Worm (Caenorhabditis elegans) whole organism, L1 larva: Measurements from ENCODE around the gene clec-6.
A peak's percentile ranks its signal among the peaks of the same experiment; 100 is the strongest.

ENCODE experiments used
- C16A3.4 ChIP-seq: fragments of 150-350 bp; optimal IDR thresholded peaks from 2 replicates; lab custom pipeline; 2014; ENCODE audit warnings: missing biosample characterization, missing genetic modification characterization
- alr-1 ChIP-seq: fragments of 200-800 bp; sonication (Bioruptor generic); optimal IDR thresholded peaks from 2 replicates; lab custom pipeline; 2018; ENCODE audit warnings: borderline replicate concordance, mild to moderate bottlenecking, missing genetic modification characterization, missing compliant biosample characterization
- blmp-1 ChIP-seq: fragments of 150-350 bp; optimal IDR thresholded peaks from 2 replicates; lab custom pipeline; 2014; ENCODE audit warnings: missing biosample characterization, missing genetic modification characterization
- ceh-82 ChIP-seq, 3 experiments: fragments of 150-350 bp in 1 of 3; sonication (generic microtip) in 2 of 3; optimal IDR thresholded peaks; 2 replicates each; lab custom pipeline; 2014 to 2017; ENCODE audit warnings: missing biosample characterization in 3 of 3, missing genetic modification characterization in 3 of 3
- ceh-88 ChIP-seq: fragments of 200-800 bp; sonication (Bioruptor generic); IDR thresholded peaks from 2 replicates; pipeline ENCODE4 v1.3.6; 2022; ENCODE audit warnings: missing genetic modification characterization, missing compliant biosample characterization
- ceh-90 ChIP-seq: sonication (generic microtip); optimal IDR thresholded peaks from 2 replicates; lab custom pipeline; 2016; ENCODE audit warnings: missing genetic modification characterization, missing compliant biosample characterization
- dpl-1 ChIP-seq, 3 experiments: fragments of 150-350 bp in 2 of 3; sonication (generic microtip) in 1 of 3; optimal IDR thresholded peaks; 2 replicates each; lab custom pipeline; 2014 to 2017; ENCODE audit warnings: missing biosample characterization in 3 of 3, missing genetic modification characterization in 3 of 3, missing genetic modification reagents in 3 of 3
- dsc-1 ChIP-seq: sonication (generic microtip); optimal IDR thresholded peaks from 2 replicates; lab custom pipeline; 2016; ENCODE audit warnings: mild to moderate bottlenecking, missing genetic modification characterization, missing compliant biosample characterization
- efl-1 ChIP-seq, 4 experiments: fragments of 150-350 bp; optimal IDR thresholded peaks in 3 of 4; peaks in 1 of 4; 1 replicate in 1 of 4; 2 replicates in 3 of 4; lab custom pipeline; 2014; ENCODE audit warnings: missing biosample characterization in 2 of 4, missing genetic modification characterization in 2 of 4, missing genetic modification reagents in 2 of 4
- egl-13 ChIP-seq: sonication (generic microtip); optimal IDR thresholded peaks from 2 replicates; lab custom pipeline; 2016; ENCODE audit warnings: missing genotype, missing genetic modification reagents, missing genetic modification characterization, missing compliant biosample characterization
- egl-27 ChIP-seq, 2 experiments: fragments of 150-350 bp in 1 of 2; sonication (generic microtip); optimal IDR thresholded peaks; 3 replicates each; lab custom pipeline; 2017 to 2018; ENCODE audit warnings: missing biosample characterization in 2 of 2, missing genetic modification characterization in 2 of 2, missing genetic modification reagents in 2 of 2
- elt-2 ChIP-seq: sonication (generic microtip); optimal IDR thresholded peaks from 2 replicates; lab custom pipeline; 2016; ENCODE audit warnings: missing genetic modification characterization, mild to moderate bottlenecking, inconsistent platforms, missing compliant biosample characterization, missing genetic modification reagents
- elt-3 ChIP-seq, 6 experiments: fragments of 150-350 bp in 1 of 6; sonication (generic microtip); optimal IDR thresholded peaks; 2 replicates each; lab custom pipeline; 2017 to 2018; ENCODE audit warnings: missing biosample characterization in 6 of 6, missing genetic modification characterization in 6 of 6, inconsistent platforms in 1 of 6
- ets-5 ChIP-seq: fragments of 200-800 bp; sonication (Bioruptor generic); IDR thresholded peaks from 2 replicates; pipeline ENCODE4 v1.3.6; 2022; ENCODE audit warnings: missing genetic modification characterization, missing compliant biosample characterization
- fkh-4 ChIP-seq: sonication (generic microtip); optimal IDR thresholded peaks from 2 replicates; lab custom pipeline; 2016; ENCODE audit warnings: missing compliant biosample characterization, missing genetic modification characterization, borderline replicate concordance
- fkh-8 ChIP-seq: sonication (generic microtip); optimal IDR thresholded peaks from 2 replicates; lab custom pipeline; 2016; ENCODE audit warnings: mild to moderate bottlenecking, missing genetic modification characterization, missing compliant biosample characterization
- hlh-17 ChIP-seq: fragments of 200-800 bp; sonication (Bioruptor generic); optimal IDR thresholded peaks from 2 replicates; lab custom pipeline; 2018; ENCODE audit warnings: missing genetic modification characterization, mild to moderate bottlenecking, missing compliant biosample characterization, moderate library complexity, borderline replicate concordance
- hlh-4 ChIP-seq: sonication (generic microtip); optimal IDR thresholded peaks from 2 replicates; lab custom pipeline; 2016; ENCODE audit warnings: mild to moderate bottlenecking, missing genetic modification characterization, missing compliant biosample characterization
- hpl-2 ChIP-seq: fragments of 150-350 bp; optimal IDR thresholded peaks from 2 replicates; lab custom pipeline; 2014; ENCODE audit warnings: missing biosample characterization, missing genetic modification reagents, missing genetic modification characterization
- irx-1 ChIP-seq: sonication (generic microtip); optimal IDR thresholded peaks from 2 replicates; lab custom pipeline; 2016; ENCODE audit warnings: missing genetic modification characterization, missing compliant biosample characterization
- isw-1 ChIP-seq: fragments of 200-800 bp; sonication (Bioruptor generic); IDR thresholded peaks from 2 replicates; pipeline ENCODE4 v1.3.6; 2022; ENCODE audit warnings: missing genetic modification characterization, missing compliant biosample characterization
- lin-13 ChIP-seq: fragments of 150-350 bp; optimal IDR thresholded peaks from 2 replicates; lab custom pipeline; 2014; ENCODE audit warnings: missing biosample characterization, missing genetic modification reagents, missing genetic modification characterization
- lin-15B ChIP-seq: fragments of 150-350 bp; sonication (generic microtip); optimal IDR thresholded peaks from 3 replicates; lab custom pipeline; 2014; ENCODE audit warnings: missing biosample characterization, missing genetic modification characterization
- lin-35 ChIP-seq, 2 experiments: fragments of 150-350 bp; optimal IDR thresholded peaks; 2 replicates each; lab custom pipeline; 2014; ENCODE audit warnings: missing biosample characterization in 2 of 2, missing genetic modification characterization in 2 of 2, missing genetic modification reagents in 2 of 2
- lsy-2 ChIP-seq, 2 experiments: fragments of 150-350 bp; optimal IDR thresholded peaks; 2 replicates each; lab custom pipeline; 2014; ENCODE audit warnings: missing biosample characterization in 2 of 2, missing genetic modification characterization in 2 of 2
- mdl-1 ChIP-seq, 2 experiments: fragments of 150-350 bp; optimal IDR thresholded peaks; 2 replicates each; lab custom pipeline; 2014 to 2017; ENCODE audit warnings: missing biosample characterization in 2 of 2, missing genetic modification characterization in 2 of 2, inconsistent platforms in 1 of 2
- mep-1 ChIP-seq: fragments of 150-350 bp; optimal IDR thresholded peaks from 2 replicates; lab custom pipeline; 2014; ENCODE audit warnings: missing biosample characterization, missing genetic modification characterization
- nhr-19 ChIP-seq: fragments of 200-800 bp; sonication (Bioruptor generic); conservative IDR thresholded peaks from 2 replicates; pipeline ENCODE4 v1.3.6; 2022; ENCODE audit warnings: missing genetic modification characterization, missing compliant biosample characterization
- nhr-20 ChIP-seq: sonication (generic microtip); optimal IDR thresholded peaks from 2 replicates; lab custom pipeline; 2016; ENCODE audit warnings: mild to moderate bottlenecking, missing genetic modification characterization, missing compliant biosample characterization
- nhr-28 ChIP-seq: fragments of 150-350 bp; optimal IDR thresholded peaks from 2 replicates; lab custom pipeline; 2014; ENCODE audit warnings: missing biosample characterization, missing genetic modification characterization
- nhr-47 ChIP-seq: sonication (generic microtip); optimal IDR thresholded peaks from 2 replicates; lab custom pipeline; 2016; ENCODE audit warnings: mild to moderate bottlenecking, missing genetic modification characterization, moderate library complexity, missing compliant biosample characterization
- nhr-71 ChIP-seq: sonication (generic microtip); optimal IDR thresholded peaks from 2 replicates; lab custom pipeline; 2016; ENCODE audit warnings: mild to moderate bottlenecking, missing genetic modification characterization, moderate library complexity, missing compliant biosample characterization
- nhr-76 ChIP-seq: sonication (generic microtip); optimal IDR thresholded peaks from 2 replicates; lab custom pipeline; 2017; ENCODE audit warnings: missing biosample characterization, missing genetic modification characterization
- nhr-77 ChIP-seq: fragments of 150-350 bp; optimal IDR thresholded peaks from 2 replicates; lab custom pipeline; 2014; ENCODE audit warnings: missing biosample characterization, missing genetic modification characterization
- nhr-90 ChIP-seq: sonication (generic microtip); optimal IDR thresholded peaks from 2 replicates; lab custom pipeline; 2016; ENCODE audit warnings: mild to moderate bottlenecking, missing genetic modification characterization, missing compliant biosample characterization; ENCODE audit not compliant: poor library complexity
- pqm-1 ChIP-seq: sonication (generic microtip); optimal IDR thresholded peaks from 3 replicates; lab custom pipeline; 2017; ENCODE audit warnings: missing biosample characterization, missing genetic modification characterization
- rnt-1 ChIP-seq: sonication (generic microtip); optimal IDR thresholded peaks from 2 replicates; lab custom pipeline; 2016; ENCODE audit warnings: mild to moderate bottlenecking, missing genetic modification characterization, moderate library complexity, missing compliant biosample characterization
- skn-1 ChIP-seq: fragments of 150-350 bp; optimal IDR thresholded peaks from 2 replicates; lab custom pipeline; 2014; ENCODE audit warnings: missing biosample characterization, missing genetic modification characterization
- snpc-4 ChIP-seq: fragments of 150-350 bp; optimal IDR thresholded peaks from 2 replicates; lab custom pipeline; 2014; ENCODE audit warnings: missing biosample characterization, missing genetic modification characterization
- snu-23 ChIP-seq: sonication (generic microtip); optimal IDR thresholded peaks from 2 replicates; lab custom pipeline; 2016; ENCODE audit warnings: missing genetic modification characterization, missing compliant biosample characterization
- sox-4 ChIP-seq: sonication (generic microtip); optimal IDR thresholded peaks from 2 replicates; lab custom pipeline; 2016; ENCODE audit warnings: missing genetic modification characterization, missing compliant biosample characterization
- tbx-2 ChIP-seq: sonication (generic microtip); optimal IDR thresholded peaks from 2 replicates; lab custom pipeline; 2016; ENCODE audit warnings: missing genetic modification characterization, missing compliant biosample characterization
- unc-130 ChIP-seq: fragments of 150-350 bp; optimal IDR thresholded peaks from 2 replicates; lab custom pipeline; 2017; ENCODE audit warnings: missing biosample characterization, missing genetic modification characterization, inconsistent platforms
- unc-30 ChIP-seq: sonication (generic microtip); optimal IDR thresholded peaks from 2 replicates; lab custom pipeline; 2017; ENCODE audit warnings: missing biosample characterization, missing genetic modification characterization
- unc-86 ChIP-seq: sonication (generic microtip); optimal IDR thresholded peaks from 2 replicates; lab custom pipeline; 2016; ENCODE audit warnings: missing genetic modification characterization, missing compliant biosample characterization
- unc-98 ChIP-seq: fragments of 200-800 bp; sonication (Bioruptor generic); IDR thresholded peaks from 2 replicates; pipeline ENCODE4 v1.3.6; 2022; ENCODE audit warnings: missing genetic modification characterization, missing compliant biosample characterization
- xbp-1 ChIP-seq: sonication (generic microtip); optimal IDR thresholded peaks from 2 replicates; lab custom pipeline; 2016; ENCODE audit warnings: missing genetic modification characterization, missing compliant biosample characterization
- ztf-4 ChIP-seq: fragments of 150-350 bp; optimal IDR thresholded peaks from 2 replicates; lab custom pipeline; 2014; ENCODE audit warnings: missing biosample characterization, missing genetic modification characterization

The clec-6 gene

ce11 chrIII:4918906-4919305 lies 31.7 kb upstream of the clec-6 start:
- TF ChIP-seq hpl-2 (GFP tag; lab: Kevin White, UChicago): no peak
- TF ChIP-seq ztf-4 (tag; lab: Kevin White, UChicago): no peak
- no peak for TF ChIP-seq lin-15B (tag; lab: Kevin White, UChicago)
- TF ChIP-seq nhr-28 (tag; lab: Kevin White, UChicago): no peak
- TF ChIP-seq sox-4 (tag; lab: Kevin White, UChicago): no peak
- no peak for TF ChIP-seq unc-30 (tag; lab: Kevin White, UChicago)

- TF ChIP-seq nhr-47 (tag; lab: Kevin White, UChicago) (peak; percentile 52), ceh-88 (GFP tag; lab: Robert Waterston, UW) (no peak), nhr-71 (tag; lab: Kevin White, UChicago) (peak; percentile 49), alr-1 (no peak), fkh-4 (tag; lab: Kevin White, UChicago) (no peak), blmp-1 (peak; percentile 77), fkh-8 (tag; lab: Kevin White, UChicago) (peak; percentile 32), elt-2 (no peak), ceh-82 (tag; optimal IDR thresholded peaks at IDR 0.05; lab: Kevin White, UChicago) (peak in 2 of 3 experiments; percentile 28 to 71), mdl-1 (tag; optimal IDR thresholded peaks at IDR 0.05; lab: Kevin White, UChicago) (peak in 1 of 2 experiments; percentile 20), hpl-2 (GFP tag; lab: Kevin White, UChicago) (peak; percentile 19), egl-13 (tag; lab: Kevin White, UChicago) (no peak), snu-23 (GFP tag; lab: Kevin White, UChicago) (peak; percentile 54), unc-86 (tag; lab: Kevin White, UChicago) (no peak), egl-27 (tag; optimal IDR thresholded peaks at IDR 0.05; lab: Kevin White, UChicago) (no peak), ztf-4 (tag; lab: Kevin White, UChicago) (peak; percentile 7), lin-35 (GFP tag; optimal IDR thresholded peaks at IDR 0.05; lab: Kevin White, UChicago) (peak; percentile 94 to 96), C16A3.4 (tag; lab: Kevin White, UChicago) (peak; percentile 69), nhr-90 (peak; percentile 17), unc-130 (peak; percentile 26), dsc-1 (tag; lab: Kevin White, UChicago) (no peak), mep-1 (tag; lab: Kevin White, UChicago) (no peak), hlh-4 (tag; lab: Kevin White, UChicago) (no peak), irx-1 (tag; lab: Kevin White, UChicago) (peak; percentile 3), rnt-1 (peak; percentile 74), lsy-2 (tag; optimal IDR thresholded peaks at IDR 0.05; lab: Kevin White, UChicago) (peak; percentile 56 to 80), isw-1 (GFP tag; lab: Robert Waterston, UW) (peak; percentile 2; the same call in 1 of the 2 replicates), ceh-90 (tag; lab: Kevin White, UChicago) (peak; percentile 27), lin-15B (tag; lab: Kevin White, UChicago) (peak; percentile 46), efl-1 (optimal IDR thresholded peaks at IDR 0.05; lab: Kevin White, UChicago) (peak; percentile 87 to 93), efl-1 (GFP tag; optimal IDR thresholded peaks at IDR 0.05 in 1 of 2; lab: Kevin White, UChicago) (peak; percentile 93 to 99), snpc-4 (tag; lab: Kevin White, UChicago) (no peak), elt-3 (tag; optimal IDR thresholded peaks at IDR 0.05; lab: Kevin White, UChicago) (peak in 1 of 6 experiments; percentile 23), skn-1 (peak; percentile 53), ets-5 (no peak), nhr-20 (tag; lab: Kevin White, UChicago) (peak; percentile 45), pqm-1 (tag; lab: Kevin White, UChicago) (no peak), lin-13 (peak; percentile 38), nhr-77 (peak; percentile 20), hlh-17 (GFP tag; lab: Kevin White, UChicago) (no peak), nhr-19 (GFP tag; lab: Robert Waterston, UW) (peak; percentile 35), dpl-1 (GFP tag; optimal IDR thresholded peaks at IDR 0.05; lab: Kevin White, UChicago) (peak; percentile 90 to 95 (median 90)), nhr-76 (no peak), unc-98 (GFP tag; lab: Robert Waterston, UW) (no peak), xbp-1 (tag; lab: Kevin White, UChicago) (peak; percentile 29), tbx-2 (tag; lab: Kevin White, UChicago) (peak; percentile 38)
Measured at ce11 chrIII:4917960-4918712, 30.9 kb upstream of the clec-6 start, which contains the start of gene rpb-8. TSS of gene rpb-8 (minus strand) at chrIII:4918008.
